Fruit fly (Drosophila melanogaster): Measurements from ENCODE around the gene I-2.

The I-2 gene

dm6 chr3L:9836524-9837047, at the start of gene I-2:
I-2 (minus strand) TSS chr3L:9836805.
- no peak for TF ChIP-seq CG10348 (GFP tag; IDR thresholded peaks at IDR 0.05)
- no peak for TF ChIP-seq CG9948 (tag; optimal IDR thresholded peaks at IDR 0.05)
- no peak for TF ChIP-seq D1 (tag; optimal IDR thresholded peaks at IDR 0.05)
- TF ChIP-seq CG32121 (GFP tag; IDR thresholded peaks at IDR 0.05), result no peak
- no peak for TF ChIP-seq CG13204 (GFP tag; optimal IDR thresholded peaks at IDR 0.05)
- no peak for TF ChIP-seq CG17806 (tag; optimal IDR thresholded peaks at IDR 0.05)
- no peak for TF ChIP-seq CG4496 (GFP tag; IDR thresholded peaks at IDR 0.05)
- TF ChIP-seq EcR (GFP tag; optimal IDR thresholded peaks at IDR 0.05), result no peak

DNA sequence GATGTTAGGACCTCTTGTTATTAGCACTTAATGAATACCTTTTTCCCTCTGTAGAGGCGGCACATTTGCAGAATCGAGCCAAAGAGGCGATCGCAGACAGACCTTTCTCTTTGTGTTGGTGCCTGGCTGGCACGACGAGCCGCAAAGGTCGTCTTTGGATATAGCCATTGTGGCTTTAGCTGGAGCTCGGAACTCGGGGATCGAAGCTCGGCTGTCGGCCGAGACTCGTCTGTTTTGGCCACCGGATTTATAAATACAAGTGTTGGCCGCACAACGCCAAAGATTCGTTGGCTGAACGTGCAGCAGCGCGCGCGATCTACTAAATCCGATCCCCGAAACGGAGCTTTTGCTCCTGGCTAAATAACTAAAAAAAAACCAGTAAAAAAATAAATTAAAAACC, 42.1 kb upstream of the I-2 start, which contains the start of gene CG34382:
Gene CG34382, plus strand, starts transcription at position 301 of the 400 bp plus-strand sequence.
- TF ChIP-seq CG14655 (GFP tag; optimal IDR thresholded peaks at IDR 0.05), result no peak
- 0 out of 3 replicates have a peak, but pooled peaks have one; percentile 41 for TF ChIP-seq CG4496 (GFP tag; IDR thresholded peaks at IDR 0.05)

dm6 chr3L:9872035-9872434, 35.4 kb upstream of the I-2 start:
- TF ChIP-seq EcR (GFP tag; optimal IDR thresholded peaks at IDR 0.05), result no peak
- TF ChIP-seq CG8159 (tag; optimal IDR thresholded peaks at IDR 0.05), result peak; percentile 46
- peak; percentile 36 for TF ChIP-seq CG9948 (tag; optimal IDR thresholded peaks at IDR 0.05)
- TF ChIP-seq CG12605 (GFP tag; IDR thresholded peaks at IDR 0.05), result no peak; the same call in 1 of the 2 replicates
- TF ChIP-seq Ets98B (GFP tag; IDR thresholded peaks at IDR 0.05), result peak; percentile 13; the same call in 1 of the 2 replicates
- no peak for TF ChIP-seq CG13204 (GFP tag; optimal IDR thresholded peaks at IDR 0.05)
- no peak for TF ChIP-seq gl (tag; optimal IDR thresholded peaks at IDR 0.05)
- peak; percentile 2 for TF ChIP-seq Snoo (tag; optimal IDR thresholded peaks at IDR 0.05)
- TF ChIP-seq CG10348 (GFP tag; IDR thresholded peaks at IDR 0.05), result no peak
- TF ChIP-seq Pif1A (GFP tag; optimal IDR thresholded peaks at IDR 0.05), result no peak
- no peak for TF ChIP-seq rn (GFP tag; IDR thresholded peaks at IDR 0.05)
- TF ChIP-seq CG8301 (tag; optimal IDR thresholded peaks at IDR 0.05), result peak; percentile 62
- TF ChIP-seq Pif1B (GFP tag; optimal IDR thresholded peaks at IDR 0.05), result peak; percentile 39
- TF ChIP-seq CG17806 (tag; optimal IDR thresholded peaks at IDR 0.05), result no peak
- TF ChIP-seq CG32121 (GFP tag; IDR thresholded peaks at IDR 0.05), result 0 out of 2 replicates have a peak, but pooled peaks have one; percentile 18
- TF ChIP-seq CG34367 (tag; optimal IDR thresholded peaks at IDR 0.05), result no peak
- peak; percentile 38; the same call in 2 of the 3 replicates for TF ChIP-seq fd96Ca (GFP tag; IDR thresholded peaks at IDR 0.05)
- peak; percentile 3 for TF ChIP-seq CG15710 (tag; optimal IDR thresholded peaks at IDR 0.05)
- 0 out of 3 replicates have a peak, but pooled peaks have one; percentile 56 for TF ChIP-seq CG4496 (GFP tag; IDR thresholded peaks at IDR 0.05)
- TF ChIP-seq D1 (tag; optimal IDR thresholded peaks at IDR 0.05), result no peak
- TF ChIP-seq CG14655 (GFP tag; optimal IDR thresholded peaks at IDR 0.05), result no peak

DNA sequence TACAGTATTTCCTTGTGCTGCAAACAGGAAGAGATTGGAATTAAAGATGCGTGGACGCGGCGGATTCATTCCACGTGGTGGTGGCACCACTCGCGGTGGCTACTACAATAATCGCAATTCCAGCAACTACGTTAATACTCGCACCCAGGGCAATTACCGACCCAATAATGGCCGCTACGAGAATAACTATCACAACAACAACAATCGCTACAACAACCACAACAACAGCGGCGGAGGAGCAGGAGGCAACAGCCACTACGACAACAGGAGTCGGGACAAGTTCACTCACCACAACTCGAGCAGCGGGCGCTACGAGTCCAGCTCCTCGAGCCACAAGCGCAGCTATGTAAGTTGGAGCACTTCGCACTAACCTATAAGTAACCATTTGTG, 28.4 kb upstream of the I-2 start:
- no peak for TF ChIP-seq CG14655 (GFP tag; optimal IDR thresholded peaks at IDR 0.05)
- TF ChIP-seq Pif1A (GFP tag; optimal IDR thresholded peaks at IDR 0.05), result no peak
- TF ChIP-seq EcR (GFP tag; optimal IDR thresholded peaks at IDR 0.05), result no peak
- no peak for TF ChIP-seq Ets98B (GFP tag; IDR thresholded peaks at IDR 0.05)
- TF ChIP-seq CG4496 (GFP tag; IDR thresholded peaks at IDR 0.05), result no peak
- no peak for TF ChIP-seq D1 (tag; optimal IDR thresholded peaks at IDR 0.05)
- TF ChIP-seq CG34367 (tag; optimal IDR thresholded peaks at IDR 0.05), result no peak
- TF ChIP-seq Snoo (tag; optimal IDR thresholded peaks at IDR 0.05), result no peak
- TF ChIP-seq CG10348 (GFP tag; IDR thresholded peaks at IDR 0.05), result no peak
- TF ChIP-seq CG15710 (tag; optimal IDR thresholded peaks at IDR 0.05), result no peak
- no peak for TF ChIP-seq CG17806 (tag; optimal IDR thresholded peaks at IDR 0.05)
- no peak for TF ChIP-seq CG12605 (GFP tag; IDR thresholded peaks at IDR 0.05)

DNA sequence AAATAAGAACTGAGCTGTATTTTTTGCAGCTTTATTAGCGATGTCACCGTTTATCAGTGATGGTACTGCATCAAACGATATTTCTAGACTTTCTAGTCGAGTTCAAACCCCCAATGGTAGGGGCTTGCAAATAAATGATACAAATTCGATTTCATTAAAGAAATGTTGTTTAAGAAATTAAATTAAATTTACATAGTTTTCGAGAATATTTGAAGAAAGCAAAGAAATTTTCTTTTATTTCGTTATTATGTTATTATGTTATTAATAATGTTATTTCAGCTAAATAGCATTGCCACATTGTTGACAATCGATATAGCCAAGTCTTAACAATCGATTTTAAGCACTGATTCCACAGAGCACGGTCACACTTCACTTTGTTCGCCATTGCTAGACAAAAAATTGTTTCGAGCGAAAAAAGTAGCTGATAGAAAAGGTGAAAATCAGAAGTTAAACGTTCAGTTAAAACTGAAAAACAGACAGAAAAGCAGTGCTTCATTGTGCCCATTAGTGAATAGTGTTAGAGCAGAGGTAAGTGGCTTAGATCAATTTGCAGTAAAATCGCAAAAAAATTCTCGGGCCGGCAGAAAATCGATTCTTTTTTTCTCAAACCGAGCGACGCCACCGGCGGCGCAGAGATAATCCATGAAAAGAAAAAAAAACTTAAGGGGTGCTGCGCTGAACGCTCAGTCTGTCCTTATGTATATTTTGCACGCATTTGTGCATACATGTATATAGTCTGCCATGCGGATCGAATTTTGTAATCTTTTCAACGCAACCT, 27.9 kb upstream of the I-2 start, which contains the start of the genes iPLA2-VIA and Ciz1:
Gene iPLA2-VIA, minus strand, starts transcription at position 75 of the 778 bp plus-strand sequence.
Gene Ciz1, plus strand, starts transcription at position 365 of the 778 bp plus-strand sequence.
- TF ChIP-seq CG32121 (GFP tag; IDR thresholded peaks at IDR 0.05) (no peak), Snoo (tag; optimal IDR thresholded peaks at IDR 0.05) (no peak)

DNA sequence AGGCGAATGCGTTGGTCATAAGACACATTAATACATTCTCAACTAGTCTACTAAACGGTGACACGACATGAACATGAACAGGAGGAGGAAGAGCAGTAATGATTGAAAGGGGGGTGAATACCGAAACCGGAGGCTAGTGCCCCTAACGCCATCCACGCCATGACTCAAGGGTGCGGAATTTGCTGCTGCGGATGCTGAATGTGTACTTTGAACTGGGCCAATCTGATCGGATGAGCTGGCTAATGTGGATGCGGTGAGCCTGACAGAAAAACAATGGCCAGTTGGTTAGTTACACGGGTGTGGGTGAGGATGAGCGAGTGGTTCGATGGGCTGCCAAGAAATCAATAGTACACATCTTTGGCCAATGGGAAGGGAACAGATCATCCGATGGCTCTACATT, 27.1 kb upstream of the I-2 start:
- TF ChIP-seq gl (tag; optimal IDR thresholded peaks at IDR 0.05) (peak; percentile 38), CG13204 (GFP tag; optimal IDR thresholded peaks at IDR 0.05) (no peak), Snoo (tag; optimal IDR thresholded peaks at IDR 0.05) (no peak), rn (GFP tag; IDR thresholded peaks at IDR 0.05) (no peak), CG4496 (GFP tag; IDR thresholded peaks at IDR 0.05) (0 out of 3 replicates have a peak, but pooled peaks have one; percentile 39), CG17806 (tag; optimal IDR thresholded peaks at IDR 0.05) (no peak), D1 (tag; optimal IDR thresholded peaks at IDR 0.05) (no peak), CG14655 (GFP tag; optimal IDR thresholded peaks at IDR 0.05) (no peak), CG8159 (tag; optimal IDR thresholded peaks at IDR 0.05) (no peak), Ets98B (GFP tag; IDR thresholded peaks at IDR 0.05) (no peak), CG32121 (GFP tag; IDR thresholded peaks at IDR 0.05) (no peak), CG15710 (tag; optimal IDR thresholded peaks at IDR 0.05) (no peak), CG10348 (GFP tag; IDR thresholded peaks at IDR 0.05) (no peak), CG12605 (GFP tag; IDR thresholded peaks at IDR 0.05) (no peak)
